Fruit fly (Drosophila melanogaster): Measurements from ENCODE around the gene ND-20L.

- no peak for TF ChIP-seq ovo (GFP tag; optimal IDR thresholded peaks at IDR 0.05)
- TF ChIP-seq cnc (optimal IDR thresholded peaks at IDR 0.05), result no peak
These were observed 50.2 kb downstream of the ND-20L start for dm6 chr3R:29565744-29566143.

All from whole organism, adult.